Fruit fly (Drosophila melanogaster) whole organism, embryonic: ENCODE measurements around the gene CG31495.
A peak's percentile ranks its signal among the peaks of the same experiment; 100 is the strongest.

Experiments
- ATbp ChIP-seq: fragments of 200-800 bp; sonication (Bioruptor generic); optimal IDR thresholded peaks from 2 replicates; lab custom pipeline; 2017; ENCODE audit warnings: missing biosample characterization, mild to moderate bottlenecking, missing genetic modification characterization, missing genetic modification reagents
- Abd-B ChIP-seq: fragments of 200-800 bp; sonication (Bioruptor generic); optimal IDR thresholded peaks from 2 replicates; lab custom pipeline; 2018; ENCODE audit warnings: missing biosample characterization, mild to moderate bottlenecking, missing genetic modification characterization, moderate library complexity
- Adf1 ChIP-seq: fragments of 200-800 bp; sonication (Bioruptor generic); IDR thresholded peaks from 2 replicates; pipeline ENCODE4 v1.3.6; 2022; ENCODE audit warnings: missing biosample characterization, missing genetic modification characterization
- B-H1 ChIP-seq: fragments of 200-800 bp; sonication (Bioruptor generic); IDR thresholded peaks from 3 replicates; pipeline ENCODE4 v1.3.6; 2022; ENCODE audit warnings: missing biosample characterization, missing genetic modification characterization
- CG1024 ChIP-seq: fragments of 200-800 bp; sonication (Bioruptor generic); IDR thresholded peaks from 2 replicates; pipeline ENCODE4 v1.3.6; 2022; ENCODE audit warnings: missing biosample characterization, missing genetic modification characterization
- CG10431 ChIP-seq: fragments of 200-800 bp; sonication (Bioruptor generic); optimal IDR thresholded peaks from 3 replicates; lab custom pipeline; 2018; ENCODE audit warnings: missing biosample characterization, mild to moderate bottlenecking, missing genetic modification characterization
- CG10654 ChIP-seq: fragments of 200-800 bp; sonication (Bioruptor generic); optimal IDR thresholded peaks from 2 replicates; lab custom pipeline; 2016; ENCODE audit warnings: missing biosample characterization, missing genetic modification characterization
- CG11560 ChIP-seq: fragments of 200-800 bp; sonication (Bioruptor generic); IDR thresholded peaks from 3 replicates; pipeline ENCODE4 v1.3.6; 2022; ENCODE audit warnings: missing biosample characterization, missing genetic modification characterization
- CG12104 ChIP-seq: fragments of 200-800 bp; sonication (Bioruptor generic); optimal IDR thresholded peaks from 3 replicates; lab custom pipeline; 2016; ENCODE audit warnings: missing biosample characterization, missing genetic modification characterization
- CG12155 ChIP-seq: fragments of 200-800 bp; sonication (Bioruptor generic); optimal IDR thresholded peaks from 3 replicates; lab custom pipeline; 2016; ENCODE audit warnings: missing biosample characterization, missing genetic modification characterization
- CG13775 ChIP-seq: fragments of 200-800 bp; sonication (Bioruptor generic); optimal IDR thresholded peaks from 3 replicates; lab custom pipeline; 2017; ENCODE audit warnings: missing biosample characterization, mild to moderate bottlenecking, missing genetic modification characterization
- CG14441 ChIP-seq: fragments of 200-800 bp; sonication (Bioruptor generic); IDR thresholded peaks from 2 replicates; pipeline ENCODE4 v1.3.6; 2022; ENCODE audit warnings: missing biosample characterization, missing genetic modification characterization
- CG15011 ChIP-seq: fragments of 200-800 bp; sonication (Bioruptor generic); optimal IDR thresholded peaks from 3 replicates; lab custom pipeline; 2018; ENCODE audit warnings: missing biosample characterization, mild to moderate bottlenecking, missing genetic modification characterization
- CG17328 ChIP-seq: fragments of 200-800 bp; sonication (Bioruptor generic); IDR thresholded peaks from 2 replicates; pipeline ENCODE4 v1.3.6; 2022; ENCODE audit warnings: missing biosample characterization, missing genetic modification characterization
- CG17385 ChIP-seq: fragments of 200-800 bp; sonication (Bioruptor generic); optimal IDR thresholded peaks from 3 replicates; lab custom pipeline; 2018; ENCODE audit warnings: missing biosample characterization, mild to moderate bottlenecking, missing genetic modification characterization
- CG18011 ChIP-seq: fragments of 200-800 bp; sonication (Bioruptor generic); optimal IDR thresholded peaks from 2 replicates; lab custom pipeline; 2017; ENCODE audit warnings: missing biosample characterization, missing genetic modification characterization, mild to moderate bottlenecking, moderate library complexity, missing genotype
- CG18476 ChIP-seq: fragments of 200-800 bp; sonication (Bioruptor generic); optimal IDR thresholded peaks from 2 replicates; lab custom pipeline; 2016; ENCODE audit warnings: missing biosample characterization, mild to moderate bottlenecking, missing genetic modification characterization
- CG2678 ChIP-seq: fragments of 200-800 bp; sonication (Bioruptor generic); optimal IDR thresholded peaks from 3 replicates; lab custom pipeline; 2019; ENCODE audit warnings: missing biosample characterization, mild to moderate bottlenecking, missing genetic modification characterization, moderate library complexity
- CG3726 ChIP-seq: fragments of 200-800 bp; sonication (Bioruptor generic); IDR thresholded peaks from 3 replicates; pipeline ENCODE4, ENCODE4 v1.3.6; 2022; ENCODE audit warnings: missing biosample characterization, missing genetic modification characterization
- CG4360 ChIP-seq: fragments of 200-800 bp; sonication (Bioruptor generic); IDR thresholded peaks from 2 replicates; pipeline ENCODE4 v1.3.6; 2022; ENCODE audit warnings: missing biosample characterization, missing genetic modification characterization
- CG6689 ChIP-seq: fragments of 200-800 bp; sonication (Bioruptor generic); IDR thresholded peaks from 2 replicates; pipeline ENCODE4 v1.3.6; 2022; ENCODE audit warnings: missing biosample characterization, missing genetic modification characterization
- CG6854 ChIP-seq: fragments of 200-800 bp; sonication (Bioruptor generic); optimal IDR thresholded peaks from 3 replicates; lab custom pipeline; 2017; ENCODE audit warnings: missing biosample characterization, mild to moderate bottlenecking, missing genetic modification characterization
- CG7357 ChIP-seq: fragments of 200-800 bp; sonication (Bioruptor generic); IDR thresholded peaks from 3 replicates; pipeline ENCODE4 v1.3.6; 2022; ENCODE audit warnings: missing biosample characterization, missing genetic modification characterization
- CG8924 ChIP-seq: fragments of 200-800 bp; optimal IDR thresholded peaks from 3 replicates; lab custom pipeline; 2019; ENCODE audit warnings: missing biosample characterization, mild to moderate bottlenecking, missing genetic modification characterization, moderate library complexity
- CG9797 ChIP-seq: fragments of 200-800 bp; sonication (Bioruptor generic); optimal IDR thresholded peaks from 3 replicates; lab custom pipeline; 2018; ENCODE audit warnings: missing biosample characterization, mild to moderate bottlenecking, missing genetic modification characterization
- CHES-1-like ChIP-seq: fragments of 200-800 bp; sonication (Bioruptor generic); optimal IDR thresholded peaks from 2 replicates; lab custom pipeline; 2016; ENCODE audit warnings: missing biosample characterization, missing genetic modification characterization
- CoRest ChIP-seq: fragments of 200-800 bp; sonication (Bioruptor generic); optimal IDR thresholded peaks from 3 replicates; lab custom pipeline; 2018; ENCODE audit warnings: missing biosample characterization, mild to moderate bottlenecking, missing genetic modification characterization, moderate library complexity
- Drgx ChIP-seq: fragments of 200-800 bp; sonication (Bioruptor generic); IDR thresholded peaks from 2 replicates; pipeline ENCODE4 v1.3.6; 2022; ENCODE audit warnings: missing biosample characterization, missing genetic modification characterization
- HHEX ChIP-seq: fragments of 200-800 bp; sonication (Bioruptor generic); optimal IDR thresholded peaks from 3 replicates; lab custom pipeline; 2017; ENCODE audit warnings: missing biosample characterization, mild to moderate bottlenecking, missing genetic modification characterization, missing genetic modification reagents
- Hsf ChIP-seq: fragments of 200-800 bp; sonication (Bioruptor generic); optimal IDR thresholded peaks from 3 replicates; lab custom pipeline; 2016; ENCODE audit warnings: missing biosample characterization, missing genetic modification characterization
- Max ChIP-seq: fragments of 200-800 bp; sonication (Bioruptor generic); optimal IDR thresholded peaks from 2 replicates; lab custom pipeline; 2016; ENCODE audit warnings: missing biosample characterization, mild to moderate bottlenecking, missing genetic modification characterization
- Nf-YA ChIP-seq: fragments of 200-800 bp; sonication (Bioruptor generic); IDR thresholded peaks from 2 replicates; pipeline ENCODE4 v1.3.6; 2022; ENCODE audit warnings: missing biosample characterization, missing genetic modification characterization
- Oli ChIP-seq: fragments of 200-800 bp; sonication (Bioruptor generic); optimal IDR thresholded peaks from 2 replicates; lab custom pipeline; 2018; ENCODE audit warnings: missing biosample characterization, mild to moderate bottlenecking, missing genetic modification characterization, moderate library complexity
- Ravus ChIP-seq: fragments of 200-800 bp; sonication (Bioruptor generic); IDR thresholded peaks from 2 replicates; pipeline ENCODE4 v1.3.6; 2022; ENCODE audit warnings: missing biosample characterization, missing genetic modification characterization
- Sin3A ChIP-seq: fragments of >200 bp; optimal IDR thresholded peaks from 2 replicates; lab custom pipeline; 2018
- ara ChIP-seq: fragments of 200-800 bp; sonication (Bioruptor generic); IDR thresholded peaks from 2 replicates; pipeline ENCODE4 v1.3.6; 2022; ENCODE audit warnings: missing biosample characterization, missing genetic modification characterization
- az2 ChIP-seq: fragments of 200-800 bp; sonication (Bioruptor generic); optimal IDR thresholded peaks from 3 replicates; lab custom pipeline; 2016; ENCODE audit warnings: missing biosample characterization, missing genetic modification characterization
- dan ChIP-seq: fragments of 200-800 bp; sonication (Bioruptor generic); IDR thresholded peaks from 2 replicates; pipeline ENCODE4 v1.3.6; 2022; ENCODE audit warnings: missing biosample characterization, missing genetic modification characterization
- gce ChIP-seq: fragments of 200-800 bp; sonication (Bioruptor generic); IDR thresholded peaks from 3 replicates; pipeline ENCODE4 v1.3.6; 2022; ENCODE audit warnings: missing biosample characterization, missing genetic modification characterization
- gt ChIP-seq: fragments of 200-800 bp; sonication (Bioruptor generic); IDR thresholded peaks from 2 replicates; pipeline ENCODE4 v1.3.6; 2022; ENCODE audit warnings: missing biosample characterization, missing genetic modification characterization
- hbn ChIP-seq: fragments of 200-800 bp; sonication (Bioruptor generic); IDR thresholded peaks from 2 replicates; pipeline ENCODE4 v1.3.6; 2022; ENCODE audit warnings: missing biosample characterization, missing genetic modification characterization; ENCODE audit not compliant: partially characterized antibody
- hth ChIP-seq: fragments of >200 bp; optimal IDR thresholded peaks from 2 replicates; lab custom pipeline; 2017; ENCODE audit warnings: inconsistent platforms
- ind ChIP-seq: fragments of 200-800 bp; sonication (Bioruptor generic); optimal IDR thresholded peaks from 3 replicates; lab custom pipeline; 2016; ENCODE audit warnings: missing biosample characterization, missing genetic modification characterization
- jing ChIP-seq: fragments of 200-800 bp; sonication (Bioruptor generic); optimal IDR thresholded peaks from 2 replicates; lab custom pipeline; 2018; ENCODE audit warnings: missing biosample characterization, mild to moderate bottlenecking, missing genetic modification characterization
- nmo ChIP-seq: fragments of 200-800 bp; sonication (Bioruptor generic); optimal IDR thresholded peaks from 2 replicates; lab custom pipeline; 2018; ENCODE audit warnings: missing biosample characterization, mild to moderate bottlenecking, missing genetic modification characterization, moderate library complexity
- rib ChIP-seq: fragments of 200-800 bp; sonication (Bioruptor generic); IDR thresholded peaks from 2 replicates; pipeline ENCODE4 v1.3.6; 2022; ENCODE audit warnings: missing biosample characterization, missing genetic modification characterization
- salm ChIP-seq: fragments of 200-800 bp; sonication (Bioruptor generic); optimal IDR thresholded peaks from 2 replicates; lab custom pipeline; 2018; ENCODE audit warnings: missing biosample characterization, mild to moderate bottlenecking, missing genetic modification characterization
- sc ChIP-seq, 3 experiments: fragments of >200 bp in 2 of 3; fragments of 200-800 bp in 1 of 3; sonication (Bioruptor generic) in 1 of 3; optimal IDR thresholded peaks; 2 replicates in 2 of 3; 3 replicates in 1 of 3; lab custom pipeline; 2017; ENCODE audit warnings: mild to moderate bottlenecking in 1 of 3, missing biosample characterization in 1 of 3, missing genetic modification characterization in 1 of 3, missing genetic modification reagents in 1 of 3
- sens ChIP-seq: fragments of 200-800 bp; sonication (Bioruptor generic); peaks from one replicate; lab custom pipeline; 2016; ENCODE audit warnings: missing biosample characterization, missing genetic modification characterization
- tx ChIP-seq: fragments of 200-800 bp; sonication (Bioruptor generic); optimal IDR thresholded peaks from 2 replicates; lab custom pipeline; 2016; ENCODE audit warnings: missing biosample characterization, missing genetic modification characterization

The CG31495 gene

DNA sequence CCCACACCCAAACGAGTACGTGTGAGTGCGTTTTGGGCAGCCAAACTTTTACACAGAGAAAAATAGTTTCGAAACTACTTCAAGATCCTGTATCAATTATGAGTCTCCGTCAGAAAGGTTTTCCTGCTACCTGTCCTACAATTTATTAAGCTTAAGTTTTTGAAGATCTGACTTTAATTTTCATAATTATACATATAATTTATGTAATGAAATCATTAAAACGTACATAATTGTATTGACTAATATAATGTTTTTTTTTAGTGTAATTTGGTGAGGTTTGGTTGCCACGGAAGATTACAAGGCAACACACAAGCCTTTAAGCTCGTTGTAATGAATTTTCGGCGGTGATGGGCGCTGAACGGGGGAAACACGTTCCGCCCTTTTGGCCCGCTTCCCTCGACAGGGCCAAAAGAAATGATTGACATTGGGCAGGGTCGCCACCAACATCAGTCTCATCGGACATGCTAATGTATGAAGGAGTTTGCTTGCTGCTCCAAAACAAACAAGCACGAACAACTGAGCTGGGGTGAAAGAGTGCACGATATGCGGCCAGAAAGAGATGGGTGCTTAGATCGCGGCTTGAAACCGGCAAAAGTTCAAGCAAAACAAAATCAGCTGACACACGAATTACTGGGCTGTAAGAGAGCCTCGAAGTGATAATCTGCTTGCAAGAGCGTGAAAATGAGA lies 45.6 kb downstream of the CG31495 start (continued):
- TF ChIP-seq jing, result peak; percentile 72
- TF ChIP-seq CG9797 (GFP tag; lab: Kevin White, UChicago), result no peak
- no peak for TF ChIP-seq Adf1 (GFP tag; lab: Robert Waterston, UW)
- TF ChIP-seq CG8924 (tag; lab: Kevin White, UChicago), result peak; percentile 66
- no peak for TF ChIP-seq sc (optimal IDR thresholded peaks at IDR 0.05; lab: Kevin White, UChicago)
- peak; percentile 78 for TF ChIP-seq sc (GFP tag; optimal IDR thresholded peaks at IDR 0.05; lab: Kevin White, UChicago)
- TF ChIP-seq CG15011 (GFP tag; lab: Kevin White, UChicago), result peak; percentile 11
- TF ChIP-seq CG12104 (GFP tag; lab: Kevin White, UChicago), result no peak
- TF ChIP-seq CG10431, result peak; percentile 64
- no peak for TF ChIP-seq hbn (GFP tag; lab: Robert Waterston, UW)
- no peak for TF ChIP-seq Ravus (GFP tag; lab: Robert Waterston, UW)
- no peak for TF ChIP-seq hth (lab: Kevin White, UChicago)
- TF ChIP-seq B-H1 (GFP tag; lab: Robert Waterston, UW), result peak; percentile 28; the same call in 2 of the 3 replicates
- TF ChIP-seq CoRest, result peak; percentile 74
- TF ChIP-seq Nf-YA (GFP tag; lab: Robert Waterston, UW), result 0 out of 2 replicates have a peak, but pooled peaks have one; percentile 24
- peak; percentile 23; the same call in 1 of the 2 replicates for TF ChIP-seq gt (GFP tag; lab: Robert Waterston, UW)
- TF ChIP-seq CG7357, result no peak
- peak; percentile 58 for TF ChIP-seq CG1024 (GFP tag; lab: Robert Waterston, UW)
- TF ChIP-seq HHEX (GFP tag; lab: Kevin White, UChicago), result peak; percentile 25
- TF ChIP-seq sens, result peak; percentile 91
- TF ChIP-seq rib (GFP tag; lab: Robert Waterston, UW), result no peak
- TF ChIP-seq Sin3A, result no peak
- TF ChIP-seq CG2678, result peak; percentile 85
- TF ChIP-seq dan, result no peak
- TF ChIP-seq Hsf (GFP tag; lab: Kevin White, UChicago), result peak; percentile 36
- TF ChIP-seq CG11560, result no peak
- TF ChIP-seq ind (GFP tag; lab: Kevin White, UChicago), result peak; percentile 51
- TF ChIP-seq CG6854 (GFP tag; lab: Kevin White, UChicago), result no peak
- TF ChIP-seq CG18476 (GFP tag; lab: Kevin White, UChicago), result peak; percentile 4
- peak; percentile 81 for TF ChIP-seq az2 (GFP tag; lab: Kevin White, UChicago)
- peak; percentile 52 for TF ChIP-seq CG17385 (GFP tag; lab: Kevin White, UChicago)
- peak; percentile 60 for TF ChIP-seq CG17328 (GFP tag; lab: Robert Waterston, UW)
- TF ChIP-seq CG10654 (GFP tag; lab: Kevin White, UChicago), result peak; percentile 38
- TF ChIP-seq nmo (GFP tag; lab: Kevin White, UChicago), result peak; percentile 87
- TF ChIP-seq Oli (tag; lab: Kevin White, UChicago), result peak; percentile 84
- TF ChIP-seq gce, result no peak
- 0 out of 2 replicates have a peak, but pooled peaks have one; percentile 5 for TF ChIP-seq Drgx (GFP tag; lab: Robert Waterston, UW)
- no peak for TF ChIP-seq CG18011 (GFP tag; lab: Kevin White, UChicago)
- no peak for TF ChIP-seq CG14441 (GFP tag; lab: Robert Waterston, UW)
- TF ChIP-seq ATbp, result peak; percentile 84
- peak; percentile 67 for TF ChIP-seq ara (GFP tag; lab: Robert Waterston, UW)
- peak; percentile 57 for TF ChIP-seq salm
- 0 out of 2 replicates have a peak, but pooled peaks have one; percentile 34 for TF ChIP-seq CG4360
- peak; percentile 45 for TF ChIP-seq Abd-B (GFP tag; lab: Kevin White, UChicago)
- TF ChIP-seq CG3726, result 0 out of 3 replicates have a peak, but pooled peaks have one; percentile 12
- no peak for TF ChIP-seq CHES-1-like (GFP tag; lab: Kevin White, UChicago)
- TF ChIP-seq tx, result no peak
- peak; percentile 57 for TF ChIP-seq Max (GFP tag; lab: Kevin White, UChicago)
- peak; percentile 77 for TF ChIP-seq CG6689 (GFP tag; lab: Robert Waterston, UW)
- TF ChIP-seq CG12155, result peak; percentile 46
- TF ChIP-seq CG13775 (GFP tag; lab: Kevin White, UChicago), result peak; percentile 42
